Worm (Caenorhabditis elegans): Measurements from ENCODE around the gene nhr-12.
"Not testable (repeated sequence)": the region's sequence is repeated elsewhere in the genome, so short reads cannot be mapped to it uniquely, and the experiment has no call there.

- not testable (repeated sequence) for TF ChIP-seq him-1 (tag; optimal IDR thresholded peaks at IDR 0.05); unc-62 (GFP tag; optimal IDR thresholded peaks at IDR 0.05); snpc-4 (GFP tag; optimal IDR thresholded peaks at IDR 0.05); snpc-4 (tag; optimal IDR thresholded peaks at IDR 0.05); lin-54 (GFP tag; optimal IDR thresholded peaks at IDR 0.05); F52B5.7 (tag; optimal IDR thresholded peaks at IDR 0.05); lin-35 (GFP tag; optimal IDR thresholded peaks at IDR 0.05)
Measured at ce11 chrV:10049192-10049816, 34.5 kb downstream of the nhr-12 start.

Measured in whole organism, young adult.